Fruit fly (Drosophila melanogaster) whole organism, pupa: ENCODE data around the gene rtet.

Experiments used
- CG10348 ChIP-seq: fragments of 200-800 bp; sonication (Bioruptor generic); IDR thresholded peaks from 2 replicates; pipeline ENCODE4 v1.3.6; 2022; ENCODE audit warnings: missing biosample characterization, missing genetic modification characterization
- CG12605 ChIP-seq: fragments of 200-800 bp; sonication (Bioruptor generic); IDR thresholded peaks from 2 replicates; pipeline ENCODE4 v1.3.6; 2022; ENCODE audit warnings: missing biosample characterization, missing genetic modification characterization
- CG13204 ChIP-seq: fragments of 200-800 bp; sonication (Bioruptor generic); optimal IDR thresholded peaks from 2 replicates; lab custom pipeline; 2018; ENCODE audit warnings: missing biosample characterization, mild to moderate bottlenecking, missing genetic modification characterization, moderate library complexity
- CG14655 ChIP-seq: fragments of 200-800 bp; sonication (Bioruptor generic); optimal IDR thresholded peaks from 3 replicates; lab custom pipeline; 2017; ENCODE audit warnings: mild to moderate bottlenecking, missing biosample characterization, missing genetic modification reagents, missing genetic modification characterization
- CG15710 ChIP-seq: fragments of 200-800 bp; sonication (Bioruptor generic); optimal IDR thresholded peaks from 2 replicates; lab custom pipeline; 2018; ENCODE audit warnings: missing biosample characterization, mild to moderate bottlenecking, missing genetic modification characterization, moderate library complexity
- CG17806 ChIP-seq: fragments of 200-800 bp; sonication (Bioruptor generic); optimal IDR thresholded peaks from 2 replicates; lab custom pipeline; 2018; ENCODE audit warnings: missing biosample characterization, mild to moderate bottlenecking, missing genetic modification characterization, moderate library complexity
- CG32121 ChIP-seq: fragments of 200-800 bp; sonication (Bioruptor generic); IDR thresholded peaks from 2 replicates; pipeline ENCODE4 v1.3.6; 2022; ENCODE audit warnings: missing biosample characterization, missing genetic modification characterization
- CG34367 ChIP-seq: fragments of 200-800 bp; sonication (Bioruptor generic); optimal IDR thresholded peaks from 2 replicates; lab custom pipeline; 2018; ENCODE audit warnings: missing biosample characterization, mild to moderate bottlenecking, missing genetic modification characterization
- CG4496 ChIP-seq: fragments of 200-800 bp; sonication (Bioruptor generic); IDR thresholded peaks from 3 replicates; pipeline ENCODE4 v1.3.6; 2022; ENCODE audit warnings: missing biosample characterization, missing genetic modification characterization
- CG8159 ChIP-seq: fragments of 200-800 bp; sonication (Bioruptor generic); optimal IDR thresholded peaks from 3 replicates; lab custom pipeline; 2018; ENCODE audit warnings: missing biosample characterization, mild to moderate bottlenecking, missing genetic modification characterization, moderate library complexity
- CG8301 ChIP-seq: fragments of 200-800 bp; sonication (Bioruptor generic); optimal IDR thresholded peaks from 2 replicates; lab custom pipeline; 2018; ENCODE audit warnings: missing biosample characterization, mild to moderate bottlenecking, missing genetic modification characterization
- CG9948 ChIP-seq: fragments of 200-800 bp; sonication (Bioruptor generic); optimal IDR thresholded peaks from 2 replicates; lab custom pipeline; 2018; ENCODE audit warnings: missing biosample characterization, mild to moderate bottlenecking, missing genetic modification characterization, moderate library complexity
- D1 ChIP-seq: fragments of 200-800 bp; sonication (Bioruptor generic); optimal IDR thresholded peaks from 2 replicates; lab custom pipeline; 2018; ENCODE audit warnings: missing biosample characterization, mild to moderate bottlenecking, missing genetic modification characterization, moderate library complexity
- EcR ChIP-seq: fragments of 200-800 bp; sonication (Bioruptor generic); optimal IDR thresholded peaks from 3 replicates; lab custom pipeline; 2019; ENCODE audit warnings: missing biosample characterization, missing genetic modification characterization, mild to moderate bottlenecking, moderate library complexity, missing genetic modification reagents
- Ets98B ChIP-seq: fragments of 200-800 bp; sonication (Bioruptor generic); IDR thresholded peaks from 2 replicates; pipeline ENCODE4 v1.3.6; 2022; ENCODE audit warnings: missing biosample characterization, missing genetic modification characterization
- Pif1A ChIP-seq: fragments of 200-800 bp; sonication (Bioruptor generic); optimal IDR thresholded peaks from 3 replicates; lab custom pipeline; 2016; ENCODE audit warnings: missing biosample characterization, missing genetic modification characterization
- Pif1B ChIP-seq: fragments of 200-800 bp; sonication (Bioruptor generic); optimal IDR thresholded peaks from 3 replicates; lab custom pipeline; 2016; ENCODE audit warnings: missing biosample characterization, missing genetic modification characterization
- Snoo ChIP-seq: fragments of 200-800 bp; sonication (Bioruptor generic); optimal IDR thresholded peaks from 3 replicates; lab custom pipeline; 2017; ENCODE audit warnings: missing biosample characterization, mild to moderate bottlenecking, missing genetic modification characterization, inconsistent platforms
- fd96Ca ChIP-seq: fragments of 200-800 bp; sonication (Bioruptor generic); IDR thresholded peaks from 3 replicates; pipeline ENCODE4 v1.3.6; 2022; ENCODE audit warnings: missing biosample characterization, missing genetic modification characterization
- gl ChIP-seq: fragments of 200-800 bp; sonication (Bioruptor generic); optimal IDR thresholded peaks from 2 replicates; lab custom pipeline; 2018; ENCODE audit warnings: missing biosample characterization, mild to moderate bottlenecking, missing genetic modification characterization
- rn ChIP-seq: fragments of 200-800 bp; sonication (Bioruptor generic); IDR thresholded peaks from 2 replicates; pipeline ENCODE4 v1.3.6; 2022; ENCODE audit warnings: missing biosample characterization, missing genetic modification characterization

The rtet gene

dm6 chr3R:21064000-21064924, 44.0 kb upstream of the rtet start, which contains the start of gene Cortactin:
Gene Cortactin, minus strand, starts transcription at chr3R:21064471.
- TF ChIP-seq CG8301 (no peak), CG12605 (GFP tag; lab: Robert Waterston, UW) (no peak), fd96Ca (GFP tag; lab: Robert Waterston, UW) (no peak), CG15710 (no peak), CG10348 (GFP tag; lab: Robert Waterston, UW) (no peak), EcR (GFP tag; lab: Kevin White, UChicago) (peak; percentile 41), CG4496 (GFP tag; lab: Robert Waterston, UW) (no peak)

DNA sequence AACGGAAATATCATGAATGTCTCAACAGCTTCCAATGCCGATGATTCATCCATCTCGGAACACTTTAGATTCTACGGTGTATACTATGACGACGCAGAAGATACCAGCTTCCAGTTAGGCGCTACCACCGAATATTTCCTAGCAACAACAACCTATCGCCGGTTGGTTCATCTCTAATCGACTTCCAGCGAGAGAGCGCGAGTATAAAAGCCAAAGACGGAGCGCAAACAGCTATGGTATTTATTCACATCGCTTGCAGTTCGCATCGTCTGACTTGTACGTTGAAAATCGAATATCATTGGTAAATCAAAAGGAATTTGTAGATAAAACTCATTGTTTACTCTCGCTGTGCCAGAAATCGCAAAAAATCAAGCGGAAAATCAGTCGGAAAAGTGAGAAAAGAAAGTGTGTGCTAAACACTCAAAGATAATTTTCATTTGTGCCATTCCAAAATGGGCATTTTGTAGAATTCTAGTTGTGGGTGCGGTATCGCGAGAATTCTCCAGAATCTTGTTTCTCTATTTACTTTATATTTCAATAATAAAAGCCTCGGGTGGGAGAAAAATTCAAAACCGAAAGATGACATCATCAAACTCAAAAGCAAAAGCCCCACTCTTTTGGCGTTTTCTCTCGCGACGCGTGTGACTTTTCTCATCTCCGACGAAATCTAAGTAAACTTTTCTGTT, 43.1 kb upstream of the rtet start, which contains the start of gene AnxB9:
Gene AnxB9, plus strand, starts transcription at position 232 of the 686 bp plus-strand sequence.
- no peak for TF ChIP-seq gl (tag; lab: Kevin White, UChicago)
- peak; percentile 51; the same call in 1 of the 2 replicates for TF ChIP-seq CG32121 (GFP tag; lab: Robert Waterston, UW)
- TF ChIP-seq Ets98B (GFP tag; lab: Robert Waterston, UW), result peak; percentile 47
- peak; percentile 32 for TF ChIP-seq Pif1A
- TF ChIP-seq CG13204, result no peak
- TF ChIP-seq D1 (tag; lab: Kevin White, UChicago), result no peak
- TF ChIP-seq CG34367 (tag; lab: Kevin White, UChicago), result no peak
- TF ChIP-seq CG17806 (tag; lab: Kevin White, UChicago), result peak; percentile 4
- TF ChIP-seq CG14655 (GFP tag; lab: Kevin White, UChicago), result no peak
- no peak for TF ChIP-seq fd96Ca (GFP tag; lab: Robert Waterston, UW)
- no peak for TF ChIP-seq CG8159
- TF ChIP-seq Snoo, result peak; percentile 12
- peak; percentile 3 for TF ChIP-seq CG15710
- no peak for TF ChIP-seq CG8301
- no peak for TF ChIP-seq CG9948
- peak; percentile 56; the same call in 1 of the 3 replicates for TF ChIP-seq CG4496 (GFP tag; lab: Robert Waterston, UW)
- no peak for TF ChIP-seq rn (GFP tag; lab: Robert Waterston, UW)
- peak; percentile 25 for TF ChIP-seq Pif1B (GFP tag; lab: Kevin White, UChicago)
- peak; percentile 3 for TF ChIP-seq EcR (GFP tag; lab: Kevin White, UChicago)
- TF ChIP-seq CG10348 (GFP tag; lab: Robert Waterston, UW), result no peak
- TF ChIP-seq CG12605 (GFP tag; lab: Robert Waterston, UW), result peak; percentile 51; the same call in 1 of the 2 replicates

- TF ChIP-seq CG13204 (no peak), CG12605 (GFP tag; lab: Robert Waterston, UW) (no peak), CG15710 (no peak), CG32121 (GFP tag; lab: Robert Waterston, UW) (peak; percentile 48), CG17806 (tag; lab: Kevin White, UChicago) (no peak), D1 (tag; lab: Kevin White, UChicago) (no peak), gl (tag; lab: Kevin White, UChicago) (no peak), Ets98B (GFP tag; lab: Robert Waterston, UW) (no peak), CG4496 (GFP tag; lab: Robert Waterston, UW) (peak; percentile 46; the same call in 2 of the 3 replicates), CG34367 (tag; lab: Kevin White, UChicago) (no peak)
- TF ChIP-seq, all 21 proteins: peak for 2
Measured at dm6 chr3R:21065696-21066080, 42.6 kb upstream of the rtet start.

- TF ChIP-seq CG4496 (GFP tag; lab: Robert Waterston, UW) (peak; percentile 62; the same call in 2 of the 3 replicates), CG14655 (GFP tag; lab: Kevin White, UChicago) (no peak), CG34367 (tag; lab: Kevin White, UChicago) (no peak), CG12605 (GFP tag; lab: Robert Waterston, UW) (0 out of 2 replicates have a peak, but pooled peaks have one; percentile 13), D1 (tag; lab: Kevin White, UChicago) (no peak)
Measured at dm6 chr3R:21066469-21067284, 41.6 kb upstream of the rtet start.

dm6 chr3R:21067543-21067942, 40.7 kb upstream of the rtet start:
- TF ChIP-seq Snoo (no peak), CG32121 (GFP tag; lab: Robert Waterston, UW) (no peak)
